Fruit fly (Drosophila melanogaster) whole organism, embryonic: ENCODE results near the gene CG13138.

ENCODE experiments used
- Adf1 ChIP-seq: fragments of 200-800 bp; sonication (Bioruptor generic); IDR thresholded peaks from 2 replicates; pipeline ENCODE4 v1.3.6; 2022; ENCODE audit warnings: missing biosample characterization, missing genetic modification characterization
- B-H1 ChIP-seq: fragments of 200-800 bp; sonication (Bioruptor generic); IDR thresholded peaks from 3 replicates; pipeline ENCODE4 v1.3.6; 2022; ENCODE audit warnings: missing biosample characterization, missing genetic modification characterization
- Blimp-1 ChIP-seq: fragments of 200-800 bp; sonication (Bioruptor generic); optimal IDR thresholded peaks from 3 replicates; lab custom pipeline; 2018; ENCODE audit warnings: missing biosample characterization, missing genetic modification characterization, mild to moderate bottlenecking, moderate library complexity, missing genetic modification reagents
- CG10274 ChIP-seq: fragments of 200-800 bp; sonication (Bioruptor generic); optimal IDR thresholded peaks from 3 replicates; lab custom pipeline; 2017; ENCODE audit warnings: missing biosample characterization, mild to moderate bottlenecking, missing genetic modification characterization
- CG10543 ChIP-seq: fragments of 200-800 bp; sonication (Bioruptor generic); optimal IDR thresholded peaks from 3 replicates; lab custom pipeline; 2017; ENCODE audit warnings: missing biosample characterization, mild to moderate bottlenecking, missing genetic modification characterization, moderate library complexity
- CG10654 ChIP-seq: fragments of 200-800 bp; sonication (Bioruptor generic); optimal IDR thresholded peaks from 2 replicates; lab custom pipeline; 2016; ENCODE audit warnings: missing biosample characterization, missing genetic modification characterization
- CG10959 ChIP-seq: fragments of 200-800 bp; sonication (Bioruptor generic); IDR thresholded peaks from 2 replicates; pipeline ENCODE4 v1.3.6; 2022; ENCODE audit warnings: missing biosample characterization, missing genetic modification characterization
- CG11723 ChIP-seq: fragments of 200-800 bp; sonication (Bioruptor generic); optimal IDR thresholded peaks from 2 replicates; lab custom pipeline; 2017; ENCODE audit warnings: missing biosample characterization, mild to moderate bottlenecking, missing genetic modification characterization
- CG12299 ChIP-seq: fragments of 200-800 bp; sonication (Bioruptor generic); optimal IDR thresholded peaks from 2 replicates; lab custom pipeline; 2018; ENCODE audit warnings: missing biosample characterization, mild to moderate bottlenecking, missing genetic modification characterization
- CG13624 ChIP-seq: fragments of 200-800 bp; sonication (Bioruptor generic); optimal IDR thresholded peaks from 2 replicates; lab custom pipeline; 2016; ENCODE audit warnings: missing biosample characterization, missing genetic modification characterization
- CG14667 ChIP-seq: fragments of 200-800 bp; sonication (Bioruptor generic); IDR thresholded peaks from 2 replicates; pipeline ENCODE4 v1.3.6; 2022; ENCODE audit warnings: missing biosample characterization, missing genetic modification characterization
- CG16863 ChIP-seq: fragments of 200-800 bp; sonication (Bioruptor generic); optimal IDR thresholded peaks from 3 replicates; lab custom pipeline; 2016; ENCODE audit warnings: missing biosample characterization, missing genetic modification characterization
- CG17186 ChIP-seq: fragments of 200-800 bp; sonication (Bioruptor generic); optimal IDR thresholded peaks from 3 replicates; lab custom pipeline; 2017; ENCODE audit warnings: missing biosample characterization, missing genetic modification reagents, missing genetic modification characterization
- CG17912 ChIP-seq: fragments of 200-800 bp; sonication (Bioruptor generic); optimal IDR thresholded peaks from 2 replicates; lab custom pipeline; 2018; ENCODE audit warnings: missing biosample characterization, mild to moderate bottlenecking, missing genetic modification characterization
- CG30020 ChIP-seq: fragments of 200-800 bp; optimal IDR thresholded peaks from 2 replicates; lab custom pipeline; 2019; ENCODE audit warnings: missing biosample characterization, mild to moderate bottlenecking, missing genetic modification characterization, moderate library complexity
- CG30403 ChIP-seq: fragments of 200-800 bp; sonication (Bioruptor generic); optimal IDR thresholded peaks from 3 replicates; lab custom pipeline; 2016; ENCODE audit warnings: missing biosample characterization, missing genetic modification characterization
- CG31365 ChIP-seq: fragments of 200-800 bp; sonication (Bioruptor generic); optimal IDR thresholded peaks from 2 replicates; lab custom pipeline; 2018; ENCODE audit warnings: missing biosample characterization, mild to moderate bottlenecking, missing genetic modification characterization
- CG32767 ChIP-seq: fragments of 200-800 bp; sonication (Bioruptor generic); IDR thresholded peaks from 2 replicates; pipeline ENCODE4 v1.3.6; 2022; ENCODE audit warnings: missing biosample characterization, missing genetic modification characterization
- CG3281 ChIP-seq: fragments of 200-800 bp; sonication (Bioruptor generic); optimal IDR thresholded peaks from 3 replicates; lab custom pipeline; 2017; ENCODE audit warnings: missing biosample characterization, mild to moderate bottlenecking, missing genetic modification characterization
- CG34422 ChIP-seq: fragments of 200-800 bp; sonication (Bioruptor generic); IDR thresholded peaks from 3 replicates; pipeline ENCODE4 v1.3.6; 2022; ENCODE audit warnings: missing biosample characterization, missing genetic modification characterization
- CG3838 ChIP-seq: fragments of 200-800 bp; sonication (Bioruptor generic); optimal IDR thresholded peaks from 3 replicates; lab custom pipeline; 2016; ENCODE audit warnings: missing biosample characterization, missing genetic modification characterization
- CG4617 ChIP-seq: fragments of 200-800 bp; sonication (Bioruptor generic); optimal IDR thresholded peaks from 3 replicates; lab custom pipeline; 2016; ENCODE audit warnings: missing biosample characterization, missing genetic modification characterization, borderline replicate concordance
- CG5180 ChIP-seq: fragments of 200-800 bp; sonication (Bioruptor generic); optimal IDR thresholded peaks from 3 replicates; lab custom pipeline; 2017; ENCODE audit warnings: missing biosample characterization, missing genetic modification characterization, mild to moderate bottlenecking, moderate library complexity, missing genetic modification reagents
- CG6175 ChIP-seq: fragments of 200-800 bp; sonication (Bioruptor generic); IDR thresholded peaks from 3 replicates; pipeline ENCODE4 v1.3.6; 2022; ENCODE audit warnings: missing biosample characterization, missing genetic modification characterization
- CG6272 ChIP-seq: fragments of 200-800 bp; sonication (Bioruptor generic); IDR thresholded peaks from 2 replicates; pipeline ENCODE4 v1.3.6; 2022; ENCODE audit warnings: missing biosample characterization, missing genetic modification characterization
- CG8388 ChIP-seq: fragments of 200-800 bp; sonication (Bioruptor generic); optimal IDR thresholded peaks from 2 replicates; lab custom pipeline; 2019; ENCODE audit warnings: missing biosample characterization, mild to moderate bottlenecking, missing genetic modification characterization, moderate library complexity
- CG9609 ChIP-seq: fragments of 200-800 bp; sonication (Bioruptor generic); optimal IDR thresholded peaks from 3 replicates; lab custom pipeline; 2016; ENCODE audit warnings: missing biosample characterization, missing genetic modification characterization
- CkIIα-i1 ChIP-seq: fragments of 200-800 bp; sonication (Bioruptor generic); IDR thresholded peaks from 2 replicates; pipeline ENCODE4 v1.3.6; 2022; ENCODE audit warnings: missing biosample characterization, missing genetic modification characterization
- CoRest ChIP-seq: fragments of 200-800 bp; sonication (Bioruptor generic); optimal IDR thresholded peaks from 3 replicates; lab custom pipeline; 2018; ENCODE audit warnings: missing biosample characterization, mild to moderate bottlenecking, missing genetic modification characterization, moderate library complexity
- D19A ChIP-seq: fragments of 200-800 bp; optimal IDR thresholded peaks from 3 replicates; lab custom pipeline; 2019; ENCODE audit warnings: missing biosample characterization, mild to moderate bottlenecking, missing genetic modification characterization, moderate library complexity
- Doc3 ChIP-seq: fragments of 200-800 bp; sonication (Bioruptor generic); IDR thresholded peaks from 3 replicates; pipeline ENCODE4 v1.3.6; 2022; ENCODE audit warnings: missing biosample characterization, missing genetic modification characterization; ENCODE audit not compliant: partially characterized antibody
- Hmx ChIP-seq: fragments of 200-800 bp; sonication (Bioruptor generic); optimal IDR thresholded peaks from 2 replicates; lab custom pipeline; 2016; ENCODE audit warnings: missing biosample characterization, missing genetic modification characterization
- Hsf ChIP-seq: fragments of 200-800 bp; sonication (Bioruptor generic); optimal IDR thresholded peaks from 3 replicates; lab custom pipeline; 2016; ENCODE audit warnings: missing biosample characterization, missing genetic modification characterization
- Jarid2 ChIP-seq: fragments of 200-800 bp; sonication (Bioruptor generic); optimal IDR thresholded peaks from 3 replicates; lab custom pipeline; 2017; ENCODE audit warnings: mild to moderate bottlenecking, missing biosample characterization, missing genetic modification reagents, missing genetic modification characterization
- Kr ChIP-seq: fragments of 200-800 bp; sonication (Bioruptor generic); optimal IDR thresholded peaks from 2 replicates; lab custom pipeline; 2017; ENCODE audit warnings: missing biosample characterization, mild to moderate bottlenecking, missing genetic modification characterization
- PHDP ChIP-seq: fragments of 200-800 bp; sonication (Bioruptor generic); optimal IDR thresholded peaks from 3 replicates; lab custom pipeline; 2018; ENCODE audit warnings: missing biosample characterization, mild to moderate bottlenecking, missing genetic modification characterization, moderate library complexity
- Six4 ChIP-seq: fragments of 200-800 bp; sonication (Bioruptor generic); optimal IDR thresholded peaks from 2 replicates; lab custom pipeline; 2016; ENCODE audit warnings: missing biosample characterization, missing genetic modification characterization
- Sox102F ChIP-seq: fragments of 200-800 bp; sonication (Bioruptor generic); optimal IDR thresholded peaks from 2 replicates; lab custom pipeline; 2018; ENCODE audit warnings: missing biosample characterization, mild to moderate bottlenecking, missing genetic modification characterization, moderate library complexity
- Vsx1 ChIP-seq: fragments of 200-800 bp; sonication (Bioruptor generic); optimal IDR thresholded peaks from 2 replicates; lab custom pipeline; 2017; ENCODE audit warnings: missing biosample characterization, mild to moderate bottlenecking, missing genetic modification characterization, missing genetic modification reagents
- ap ChIP-seq: fragments of 200-800 bp; sonication (Bioruptor generic); IDR thresholded peaks from 2 replicates; pipeline ENCODE4 v1.3.6; 2022; ENCODE audit warnings: missing biosample characterization, missing genetic modification characterization
- cad ChIP-seq: fragments of >200 bp; optimal IDR thresholded peaks from 2 replicates; lab custom pipeline; 2017; ENCODE audit warnings: missing biosample characterization, missing genetic modification characterization
- cg ChIP-seq: fragments of 200-800 bp; sonication (Bioruptor generic); optimal IDR thresholded peaks from 3 replicates; lab custom pipeline; 2019; ENCODE audit warnings: missing biosample characterization, mild to moderate bottlenecking, missing genetic modification characterization, moderate library complexity
- crp ChIP-seq, 2 experiments: fragments of 200-800 bp; sonication (Bioruptor generic); optimal IDR thresholded peaks; 2 replicates in 1 of 2; 3 replicates in 1 of 2; lab custom pipeline; 2017; ENCODE audit warnings: missing biosample characterization in 2 of 2, missing genetic modification characterization in 2 of 2, mild to moderate bottlenecking in 1 of 2, moderate library complexity in 1 of 2
- dm ChIP-seq: fragments of 200-800 bp; sonication (Bioruptor generic); optimal IDR thresholded peaks from 3 replicates; lab custom pipeline; 2016; ENCODE audit warnings: missing biosample characterization, missing genetic modification characterization
- emc ChIP-seq: fragments of 200-800 bp; sonication (Bioruptor generic); optimal IDR thresholded peaks from 2 replicates; lab custom pipeline; 2016; ENCODE audit warnings: missing biosample characterization, missing genetic modification characterization
- esg ChIP-seq: fragments of 200-800 bp; sonication (Bioruptor generic); conservative IDR thresholded peaks from 2 replicates; pipeline ENCODE4 v1.3.6; 2022; ENCODE audit warnings: missing biosample characterization, missing genetic modification characterization
- ewg ChIP-seq: fragments of 200-800 bp; sonication (Bioruptor generic); optimal IDR thresholded peaks from 3 replicates; lab custom pipeline; 2017; ENCODE audit warnings: mild to moderate bottlenecking, missing biosample characterization, missing genetic modification reagents, missing genetic modification characterization
- fd3F ChIP-seq: fragments of 200-800 bp; sonication (Bioruptor generic); optimal IDR thresholded peaks from 2 replicates; lab custom pipeline; 2018; ENCODE audit warnings: missing biosample characterization, mild to moderate bottlenecking, missing genetic modification characterization, moderate library complexity
- gfzf ChIP-seq: fragments of 200-800 bp; sonication (Bioruptor generic); optimal IDR thresholded peaks from 2 replicates; lab custom pipeline; 2016; ENCODE audit warnings: missing biosample characterization, mild to moderate bottlenecking, missing genetic modification characterization, moderate library complexity
- sisA ChIP-seq: fragments of 200-800 bp; sonication (Bioruptor generic); IDR thresholded peaks from 2 replicates; pipeline ENCODE4 v1.3.6; 2022; ENCODE audit warnings: missing biosample characterization, missing genetic modification characterization

Gene CG13138

DNA sequence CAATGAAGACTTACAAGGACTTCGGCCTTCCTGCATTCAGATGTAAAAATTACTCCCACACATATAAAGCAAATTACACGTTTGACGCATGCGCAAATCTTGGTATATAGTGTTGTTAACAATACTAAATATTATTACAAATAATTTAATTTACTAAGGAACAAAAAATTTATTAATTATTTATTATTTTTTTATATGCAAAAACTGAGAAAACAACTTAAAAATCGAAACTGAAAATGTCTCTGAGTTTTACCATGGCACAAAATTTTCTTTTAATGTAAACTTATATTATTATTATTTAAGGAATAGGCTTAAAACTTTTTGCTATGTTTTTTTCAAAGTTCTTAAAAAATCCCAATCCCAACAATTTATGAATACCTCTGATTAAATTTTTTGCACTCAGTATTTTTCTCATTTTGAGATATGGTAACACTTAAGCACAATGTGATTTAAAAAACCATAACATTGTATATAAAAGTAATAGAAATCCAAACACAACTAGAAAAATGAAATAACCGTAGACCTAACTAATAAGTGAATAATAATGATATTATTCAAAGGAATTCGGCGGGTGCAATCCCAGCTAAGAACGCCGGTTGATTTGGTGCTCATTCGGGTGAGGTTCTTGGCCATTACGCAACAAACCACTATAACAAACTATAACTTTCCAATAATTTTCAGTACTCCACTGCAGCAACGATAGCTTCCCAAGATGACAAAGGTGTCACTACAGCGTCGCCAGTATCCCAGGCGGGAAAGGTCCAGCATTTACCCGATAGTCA lies 29.4 kb upstream of the CG13138 start, which contains the start of the genes Schip1 and Cox10 (continued):
- TF ChIP-seq CG31365 (tag; lab: Kevin White, UChicago) (no peak), CG30020 (tag; lab: Kevin White, UChicago) (peak; percentile 85), esg (GFP tag; lab: Robert Waterston, UW) (no peak), ap (GFP tag; lab: Robert Waterston, UW) (no peak), D19A (tag; lab: Kevin White, UChicago) (peak; percentile 53), Doc3 (GFP tag; lab: Robert Waterston, UW) (no peak), CG32767 (GFP tag; lab: Robert Waterston, UW) (no peak), CG34422 (no peak), Hmx (GFP tag; lab: Kevin White, UChicago) (no peak), CG3838 (GFP tag; lab: Kevin White, UChicago) (no peak), dm (GFP tag; lab: Kevin White, UChicago) (no peak), CoRest (tag; lab: Kevin White, UChicago) (peak; percentile 56), CG9609 (GFP tag; lab: Kevin White, UChicago) (no peak), PHDP (tag; lab: Kevin White, UChicago) (peak; percentile 43), CG3281 (GFP tag; lab: Kevin White, UChicago) (no peak), CG10959 (GFP tag; lab: Robert Waterston, UW) (no peak), Six4 (GFP tag; lab: Kevin White, UChicago) (no peak), CkIIα-i1 (GFP tag; lab: Robert Waterston, UW) (no peak), CG8388 (GFP tag; lab: Kevin White, UChicago) (peak; percentile 27), CG6272 (GFP tag; lab: Robert Waterston, UW) (no peak), CG16863 (GFP tag; lab: Kevin White, UChicago) (no peak), emc (no peak), CG10274 (no peak), CG11723 (GFP tag; lab: Kevin White, UChicago) (no peak), ewg (GFP tag; lab: Kevin White, UChicago) (peak; percentile 87), crp (GFP tag; optimal IDR thresholded peaks at IDR 0.05; lab: Kevin White, UChicago) (no peak), CG4617 (GFP tag; lab: Kevin White, UChicago) (peak; percentile 18), CG12299 (tag; lab: Kevin White, UChicago) (no peak), cad (GFP tag; lab: Kevin White, UChicago) (no peak), B-H1 (GFP tag; lab: Robert Waterston, UW) (no peak), Hsf (GFP tag; lab: Kevin White, UChicago) (no peak), gfzf (GFP tag; lab: Kevin White, UChicago) (peak; percentile 59), CG17186 (GFP tag; lab: Kevin White, UChicago) (no peak), CG17912 (GFP tag; lab: Kevin White, UChicago) (no peak), Jarid2 (GFP tag; lab: Kevin White, UChicago) (no peak), CG30403 (GFP tag; lab: Kevin White, UChicago) (no peak), Vsx1 (GFP tag; lab: Kevin White, UChicago) (no peak), CG10543 (GFP tag; lab: Kevin White, UChicago) (no peak), sisA (no peak), Adf1 (GFP tag; lab: Robert Waterston, UW) (no peak), Sox102F (GFP tag; lab: Kevin White, UChicago) (no peak), CG5180 (no peak), fd3F (GFP tag; lab: Kevin White, UChicago) (no peak), Blimp-1 (GFP tag; lab: Kevin White, UChicago) (no peak), CG10654 (GFP tag; lab: Kevin White, UChicago) (no peak), CG14667 (GFP tag; lab: Robert Waterston, UW) (no peak), CG6175 (GFP tag; lab: Robert Waterston, UW) (no peak), CG13624 (GFP tag; lab: Kevin White, UChicago) (no peak), cg (no peak), Kr (GFP tag; lab: Kevin White, UChicago) (no peak)
